Fruit fly (Drosophila melanogaster): ENCODE results near the gene MEP-1.

dm6 chr3L:2589911-2590763, 41.4 kb upstream of the MEP-1 start:
- TF ChIP-seq pan (optimal IDR thresholded peaks at IDR 0.05) (no peak), CG8478 (optimal IDR thresholded peaks at IDR 0.05) (no peak), psq (optimal IDR thresholded peaks at IDR 0.05) (no peak), Dll (optimal IDR thresholded peaks at IDR 0.05) (no peak), usp (GFP tag; optimal IDR thresholded peaks at IDR 0.05) (no peak), EcR (GFP tag; optimal IDR thresholded peaks at IDR 0.05) (no peak)
